Worm (Caenorhabditis elegans) whole organism, L4 larva: Measurements from ENCODE around the gene cyp-35A3.

Source experiments
- F26F4.8 ChIP-seq: fragments of 200-800 bp; sonication (Bioruptor generic); conservative IDR thresholded peaks from 2 replicates; pipeline ENCODE4 v1.3.6; 2022; ENCODE audit warnings: missing genetic modification characterization, missing compliant biosample characterization
- F37D6.2 ChIP-seq: sonication (generic microtip); optimal IDR thresholded peaks from 2 replicates; lab custom pipeline; 2016; ENCODE audit warnings: mild to moderate bottlenecking, missing genetic modification characterization, missing compliant biosample characterization
- F44E2.7 ChIP-seq: fragments of 200-800 bp; sonication (Bioruptor generic); IDR thresholded peaks from 2 replicates; pipeline ENCODE4 v2.1.2; 2022; ENCODE audit warnings: missing genetic modification characterization, missing compliant biosample characterization
- R02D3.7 ChIP-seq: fragments of 150-350 bp; sonication (generic microtip); optimal IDR thresholded peaks from 3 replicates; lab custom pipeline; 2014; ENCODE audit warnings: missing biosample characterization, missing genetic modification characterization
- T20F7.1 ChIP-seq: fragments of 200-800 bp; sonication (Bioruptor generic); optimal IDR thresholded peaks from 2 replicates; lab custom pipeline; 2018; ENCODE audit warnings: mild to moderate bottlenecking, missing genetic modification characterization, missing compliant biosample characterization
- Y5F2A.4 ChIP-seq: fragments of 200-800 bp; sonication (Bioruptor generic); optimal IDR thresholded peaks from 2 replicates; lab custom pipeline; 2018; ENCODE audit warnings: mild to moderate bottlenecking, missing genetic modification characterization, missing compliant biosample characterization
- ZK546.5 ChIP-seq, 2 experiments: sonication (generic microtip); optimal IDR thresholded peaks; 2 replicates each; lab custom pipeline; 2017; ENCODE audit warnings: missing biosample characterization in 2 of 2, missing genetic modification characterization in 2 of 2
- aha-1 ChIP-seq: fragments of 150-350 bp; peaks from one replicate; lab custom pipeline; 2014; ENCODE audit warnings: missing biosample characterization, missing genetic modification characterization
- aly-2 ChIP-seq: sonication (generic microtip); optimal IDR thresholded peaks from 2 replicates; lab custom pipeline; 2018; ENCODE audit warnings: missing biosample characterization, missing genetic modification characterization
- ceh-20 ChIP-seq: fragments of 200-800 bp; sonication (Bioruptor generic); IDR thresholded peaks from 2 replicates; pipeline ENCODE4 v1.3.6; 2022; ENCODE audit warnings: missing genetic modification reagents, missing genetic modification characterization, missing compliant biosample characterization
- ceh-28 ChIP-seq: fragments of 150-350 bp; optimal IDR thresholded peaks from 2 replicates; lab custom pipeline; 2014; ENCODE audit warnings: missing biosample characterization, missing genetic modification reagents, missing genetic modification characterization
- ceh-32 ChIP-seq: sonication (generic microtip); optimal IDR thresholded peaks from 2 replicates; lab custom pipeline; 2016; ENCODE audit warnings: mild to moderate bottlenecking, missing genetic modification characterization, missing compliant biosample characterization; ENCODE audit not compliant: poor library complexity
- ceh-44 ChIP-seq: fragments of 200-800 bp; sonication (Bioruptor generic); IDR thresholded peaks from 2 replicates; pipeline ENCODE4 v1.3.6; 2022; ENCODE audit warnings: missing genetic modification reagents, missing genetic modification characterization, missing compliant biosample characterization
- ceh-82 ChIP-seq: sonication (generic microtip); optimal IDR thresholded peaks from 2 replicates; lab custom pipeline; 2017; ENCODE audit warnings: missing biosample characterization, missing genetic modification characterization
- daf-16 ChIP-seq, 3 experiments: sonication (generic microtip); optimal IDR thresholded peaks; 2 replicates each; lab custom pipeline; 2016 to 2017; ENCODE audit warnings: missing genetic modification characterization in 3 of 3, missing genetic modification reagents in 3 of 3, mild to moderate bottlenecking in 2 of 3, missing compliant biosample characterization in 2 of 3, missing biosample characterization in 1 of 3, moderate library complexity in 1 of 3
- dmd-9 ChIP-seq: fragments of 200-800 bp; sonication (Bioruptor generic); IDR thresholded peaks from 2 replicates; pipeline ENCODE4 v1.3.6; 2022; ENCODE audit warnings: missing genetic modification reagents, missing genetic modification characterization, missing compliant biosample characterization
- dve-1 ChIP-seq: sonication (generic microtip); optimal IDR thresholded peaks from 2 replicates; lab custom pipeline; 2017; ENCODE audit warnings: antibody characterized with exemption, mild to moderate bottlenecking, missing genetic modification characterization, missing compliant biosample characterization; ENCODE audit not compliant: insufficient read depth
- egl-43 ChIP-seq: fragments of 200-800 bp; sonication (Bioruptor generic); IDR thresholded peaks from 2 replicates; pipeline ENCODE4 v1.3.6; 2022; ENCODE audit warnings: missing genetic modification reagents, missing genetic modification characterization, missing compliant biosample characterization
- fkh-10 ChIP-seq: fragments of 150-350 bp; optimal IDR thresholded peaks from 2 replicates; lab custom pipeline; 2014; ENCODE audit warnings: missing biosample characterization, missing genetic modification reagents, missing genetic modification characterization
- gei-8 ChIP-seq: fragments of 200-800 bp; sonication (Bioruptor generic); optimal IDR thresholded peaks from 2 replicates; lab custom pipeline; 2018; ENCODE audit warnings: mild to moderate bottlenecking, missing genetic modification characterization, missing compliant biosample characterization
- hlh-11 ChIP-seq: fragments of 200-800 bp; sonication (Bioruptor generic); optimal IDR thresholded peaks from 2 replicates; lab custom pipeline; 2018; ENCODE audit warnings: mild to moderate bottlenecking, missing genetic modification characterization, missing compliant biosample characterization
- lin-1 ChIP-seq: fragments of 200-800 bp; sonication (Bioruptor generic); IDR thresholded peaks from 2 replicates; pipeline ENCODE4 v1.3.6; 2022; ENCODE audit warnings: missing genetic modification reagents, missing genetic modification characterization, missing compliant biosample characterization
- lin-15B ChIP-seq: fragments of 150-350 bp; sonication (generic microtip); optimal IDR thresholded peaks from 3 replicates; lab custom pipeline; 2014; ENCODE audit warnings: missing biosample characterization, missing genetic modification characterization
- lin-29 ChIP-seq: fragments of 200-800 bp; sonication (Bioruptor generic); IDR thresholded peaks from 2 replicates; pipeline ENCODE4 v1.3.6; 2022; ENCODE audit warnings: missing genetic modification reagents, missing genetic modification characterization, missing compliant biosample characterization
- lin-38 ChIP-seq: fragments of 200-800 bp; sonication (Bioruptor generic); IDR thresholded peaks from 2 replicates; pipeline ENCODE4 v1.3.6; 2022; ENCODE audit warnings: missing genetic modification reagents, missing genetic modification characterization, missing compliant biosample characterization
- lin-39 ChIP-seq: fragments of 150-350 bp; optimal IDR thresholded peaks from 2 replicates; lab custom pipeline; 2014; ENCODE audit warnings: missing biosample characterization, missing genetic modification reagents, missing genetic modification characterization
- lir-3 ChIP-seq: sonication (generic microtip); optimal IDR thresholded peaks from 2 replicates; lab custom pipeline; 2016; ENCODE audit warnings: mild to moderate bottlenecking, missing genetic modification characterization, missing compliant biosample characterization
- mdt-29 ChIP-seq: fragments of 200-800 bp; sonication (Bioruptor generic); IDR thresholded peaks from 2 replicates; pipeline ENCODE4 v1.3.6; 2022; ENCODE audit warnings: missing genetic modification reagents, missing genetic modification characterization, missing compliant biosample characterization
- nhr-237 ChIP-seq: sonication (generic microtip); optimal IDR thresholded peaks from 2 replicates; lab custom pipeline; 2017; ENCODE audit warnings: missing biosample characterization, missing genetic modification characterization
- pha-4 ChIP-seq, 2 experiments: fragments of 150-350 bp in 1 of 2; fragments of 200-800 bp in 1 of 2; sonication (Bioruptor generic) in 1 of 2; IDR thresholded peaks in 1 of 2; optimal IDR thresholded peaks in 1 of 2; 2 replicates each; pipeline versions ENCODE4 v1.3.6 to Lab custom; 2014 to 2022; ENCODE audit warnings: missing genetic modification characterization in 2 of 2, missing genetic modification reagents in 2 of 2, missing biosample characterization in 1 of 2, missing compliant biosample characterization in 1 of 2
- php-3 ChIP-seq: fragments of 200-800 bp; sonication (Bioruptor generic); IDR thresholded peaks from 2 replicates; pipeline ENCODE4 v1.3.6; 2022; ENCODE audit warnings: missing genetic modification reagents, missing genetic modification characterization, missing compliant biosample characterization
- pqm-1 ChIP-seq: sonication (generic microtip); optimal IDR thresholded peaks from 2 replicates; lab custom pipeline; 2017; ENCODE audit warnings: missing biosample characterization, missing genetic modification characterization
- rbr-2 ChIP-seq: sonication (generic microtip); optimal IDR thresholded peaks from 2 replicates; lab custom pipeline; 2016; ENCODE audit warnings: missing genotype, missing genetic modification characterization, missing compliant biosample characterization
- snpc-4 ChIP-seq: fragments of 150-350 bp; optimal IDR thresholded peaks from 2 replicates; lab custom pipeline; 2014; ENCODE audit warnings: missing biosample characterization, missing genetic modification characterization
- zip-2 ChIP-seq: fragments of 150-350 bp; optimal IDR thresholded peaks from 2 replicates; lab custom pipeline; 2014; ENCODE audit warnings: missing biosample characterization, missing genetic modification characterization
- ztf-7 ChIP-seq: fragments of 150-350 bp; optimal IDR thresholded peaks from 2 replicates; lab custom pipeline; 2014; ENCODE audit warnings: missing biosample characterization, missing genetic modification characterization

The cyp-35A3 gene

DNA sequence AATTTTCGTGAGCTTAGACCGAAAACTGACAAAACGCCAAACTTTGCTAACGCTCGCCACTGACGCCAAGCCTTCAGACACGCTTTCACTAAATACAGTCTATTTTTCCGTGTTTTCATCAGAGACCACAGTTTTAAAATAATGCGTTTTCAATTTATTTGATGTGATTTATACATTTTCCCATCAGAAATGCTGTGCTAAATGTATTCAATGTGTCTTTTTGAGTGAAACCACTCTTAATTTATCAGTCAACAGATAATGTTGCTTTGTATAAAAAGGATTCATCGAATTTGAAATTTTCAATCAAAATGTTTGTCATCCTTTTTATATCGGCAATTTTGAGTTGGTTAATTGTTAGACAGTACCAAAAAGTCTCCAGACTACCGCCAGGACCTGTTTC, 8.9 kb downstream of the cyp-35A3 start, which contains the start of gene cyp-35A4:
Gene cyp-35A4, plus strand, starts transcription at position 301 of the 400 bp plus-strand sequence.
- no peak for TF ChIP-seq T20F7.1
- TF ChIP-seq ZK546.5 (tag; optimal IDR thresholded peaks at IDR 0.05; lab: Kevin White, UChicago): no peak
- no peak for TF ChIP-seq ceh-32
- no peak for TF ChIP-seq egl-43 (GFP tag; lab: Robert Waterston, UW)
- no peak for TF ChIP-seq lin-1
- no peak for TF ChIP-seq fkh-10 (GFP tag; lab: Kevin White, UChicago)
- TF ChIP-seq gei-8 (GFP tag; lab: Kevin White, UChicago): no peak
- no peak for TF ChIP-seq php-3 (GFP tag; lab: Robert Waterston, UW)
- TF ChIP-seq snpc-4: no peak
- no peak for TF ChIP-seq ceh-20 (GFP tag; lab: Robert Waterston, UW)

DNA sequence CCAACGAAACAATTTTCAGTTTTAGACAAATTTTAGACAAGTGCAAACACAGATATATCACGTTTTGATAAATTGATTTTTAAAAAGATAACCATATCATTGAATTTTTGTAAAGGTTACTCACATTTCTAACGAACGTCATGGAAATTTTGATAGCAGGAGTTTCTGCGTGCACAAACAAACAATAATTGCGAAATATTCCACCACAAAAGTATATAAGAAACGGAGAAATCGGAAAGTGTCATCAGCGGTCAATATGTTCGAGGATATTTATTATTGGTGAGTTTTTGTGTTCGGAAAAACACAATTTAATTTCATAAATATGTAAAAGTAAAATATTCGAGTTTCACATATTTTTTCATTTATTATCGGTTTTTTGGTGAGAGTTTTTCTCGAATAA, 11.9 kb downstream of the cyp-35A3 start, which contains the start of gene C49G7.7:
Gene C49G7.7, plus strand, starts transcription at position 174 of the 400 bp plus-strand sequence.
- no peak for TF ChIP-seq hlh-11 (tag; lab: Kevin White, UChicago)
- TF ChIP-seq rbr-2 (tag; lab: Kevin White, UChicago): no peak
- no peak for TF ChIP-seq nhr-237 (tag; lab: Kevin White, UChicago)
- TF ChIP-seq daf-16 (GFP tag; optimal IDR thresholded peaks at IDR 0.05; lab: Kevin White, UChicago): no peak
- peak; percentile 27 for TF ChIP-seq daf-16 (tag; optimal IDR thresholded peaks at IDR 0.05; lab: Kevin White, UChicago)
- TF ChIP-seq Y5F2A.4 (GFP tag; lab: Kevin White, UChicago): no peak
- no peak for TF ChIP-seq ztf-7 (tag; lab: Kevin White, UChicago)
- peak; percentile 29 for TF ChIP-seq pqm-1 (tag; lab: Kevin White, UChicago)
- no peak for TF ChIP-seq aly-2 (tag; lab: Kevin White, UChicago)
- peak; percentile 32 for TF ChIP-seq aha-1 (tag; lab: Kevin White, UChicago)
- TF ChIP-seq ceh-44 (GFP tag; lab: Robert Waterston, UW): no peak
- TF ChIP-seq zip-2: peak; percentile 58

DNA sequence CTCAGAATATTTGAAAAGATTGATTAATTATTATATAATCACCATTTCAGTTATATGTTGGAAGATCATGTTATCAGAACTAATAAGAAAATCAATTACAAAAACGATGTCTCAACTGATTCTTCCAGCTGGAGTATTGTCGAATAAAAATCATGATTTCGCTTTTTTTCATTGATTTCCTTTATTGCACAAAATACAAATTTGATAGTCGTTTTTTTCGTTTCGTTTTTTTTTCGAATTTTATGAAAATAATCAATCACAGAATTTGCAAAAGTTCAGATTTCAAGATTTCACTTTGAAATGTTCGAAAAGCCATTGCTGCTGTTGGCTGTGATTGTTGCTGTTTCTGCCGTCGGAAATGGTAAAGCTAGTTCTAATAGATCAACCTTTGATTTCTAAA, 13.4 kb downstream of the cyp-35A3 start, which contains the start of gene C49G7.13:
Gene C49G7.13, plus strand, starts transcription at position 301 of the 400 bp plus-strand sequence.
- TF ChIP-seq dmd-9 (GFP tag; lab: Robert Waterston, UW): no peak
- no peak for TF ChIP-seq aha-1 (tag; lab: Kevin White, UChicago)
- TF ChIP-seq F26F4.8 (GFP tag; lab: Robert Waterston, UW): no peak
- no peak for TF ChIP-seq lin-29 (GFP tag; lab: Robert Waterston, UW)
- no peak for TF ChIP-seq ceh-82
- TF ChIP-seq dve-1 (tag; lab: Kevin White, UChicago): no peak
- TF ChIP-seq lir-3 (tag; lab: Kevin White, UChicago): no peak
- TF ChIP-seq F44E2.7 (GFP tag; lab: Robert Waterston, UW): no peak
- TF ChIP-seq pha-4 (GFP tag; IDR thresholded peaks at IDR 0.05; lab: Robert Waterston, UW): no peak
- TF ChIP-seq pha-4 (tag; optimal IDR thresholded peaks at IDR 0.05; lab: Kevin White, UChicago): no peak
- no peak for TF ChIP-seq ceh-28 (tag; lab: Kevin White, UChicago)
- no peak for TF ChIP-seq lin-39 (tag; lab: Kevin White, UChicago)
- TF ChIP-seq F37D6.2: no peak
- no peak for TF ChIP-seq mdt-29 (GFP tag; lab: Robert Waterston, UW)
- TF ChIP-seq lin-38 (GFP tag; lab: Robert Waterston, UW): no peak
- TF ChIP-seq R02D3.7 (tag; lab: Kevin White, UChicago): no peak
- no peak for TF ChIP-seq daf-16 (GFP tag; optimal IDR thresholded peaks at IDR 0.05; lab: Kevin White, UChicago)
- TF ChIP-seq daf-16 (tag; optimal IDR thresholded peaks at IDR 0.05; lab: Kevin White, UChicago): no peak
- no peak for TF ChIP-seq lin-15B (tag; lab: Kevin White, UChicago)
